Worm (Caenorhabditis elegans) whole organism, L4 larva: ENCODE measurements around the gene eat-6.

ENCODE experiments used
- F26F4.8 ChIP-seq: fragments of 200-800 bp; sonication (Bioruptor generic); conservative IDR thresholded peaks from 2 replicates; pipeline ENCODE4 v1.3.6; 2022; ENCODE audit warnings: missing genetic modification characterization, missing compliant biosample characterization
- F44E2.7 ChIP-seq: fragments of 200-800 bp; sonication (Bioruptor generic); IDR thresholded peaks from 2 replicates; pipeline ENCODE4 v2.1.2; 2022; ENCODE audit warnings: missing genetic modification characterization, missing compliant biosample characterization
- Y5F2A.4 ChIP-seq: fragments of 200-800 bp; sonication (Bioruptor generic); optimal IDR thresholded peaks from 2 replicates; lab custom pipeline; 2018; ENCODE audit warnings: mild to moderate bottlenecking, missing genetic modification characterization, missing compliant biosample characterization
- aha-1 ChIP-seq: fragments of 150-350 bp; peaks from one replicate; lab custom pipeline; 2014; ENCODE audit warnings: missing biosample characterization, missing genetic modification characterization
- ama-1 ChIP-seq: fragments of 150-350 bp; optimal IDR thresholded peaks from 2 replicates; lab custom pipeline; 2014; ENCODE audit warnings: inconsistent platforms, mixed read lengths
- attf-4 ChIP-seq: sonication (generic microtip); optimal IDR thresholded peaks from 3 replicates; lab custom pipeline; 2017; ENCODE audit warnings: missing biosample characterization, missing genetic modification characterization
- ceh-20 ChIP-seq: fragments of 200-800 bp; sonication (Bioruptor generic); IDR thresholded peaks from 2 replicates; pipeline ENCODE4 v1.3.6; 2022; ENCODE audit warnings: missing genetic modification reagents, missing genetic modification characterization, missing compliant biosample characterization
- ceh-28 ChIP-seq: fragments of 150-350 bp; optimal IDR thresholded peaks from 2 replicates; lab custom pipeline; 2014; ENCODE audit warnings: missing biosample characterization, missing genetic modification reagents, missing genetic modification characterization
- ceh-44 ChIP-seq: fragments of 200-800 bp; sonication (Bioruptor generic); IDR thresholded peaks from 2 replicates; pipeline ENCODE4 v1.3.6; 2022; ENCODE audit warnings: missing genetic modification reagents, missing genetic modification characterization, missing compliant biosample characterization
- ceh-82 ChIP-seq: sonication (generic microtip); optimal IDR thresholded peaks from 2 replicates; lab custom pipeline; 2017; ENCODE audit warnings: missing biosample characterization, missing genetic modification characterization
- ces-1 ChIP-seq: fragments of 150-350 bp; sonication (generic microtip); optimal IDR thresholded peaks from 4 replicates; lab custom pipeline; 2014; ENCODE audit warnings: missing biosample characterization, missing genetic modification reagents, missing genetic modification characterization
- cey-2 ChIP-seq: sonication (generic microtip); optimal IDR thresholded peaks from 3 replicates; lab custom pipeline; 2017; ENCODE audit warnings: missing genetic modification characterization, mild to moderate bottlenecking, missing compliant biosample characterization, antibody characterized with exemption, borderline replicate concordance; ENCODE audit not compliant: insufficient read depth
- ctbp-1 ChIP-seq: fragments of 200-800 bp; sonication (Bioruptor generic); IDR thresholded peaks from 2 replicates; pipeline ENCODE4 v1.3.6; 2022; ENCODE audit warnings: missing genetic modification reagents, missing genetic modification characterization, missing compliant biosample characterization
- dmd-6 ChIP-seq: fragments of 200-800 bp; sonication (Bioruptor generic); IDR thresholded peaks from 2 replicates; pipeline ENCODE4 v1.3.6; 2022; ENCODE audit warnings: missing genetic modification reagents, missing genetic modification characterization, missing compliant biosample characterization
- dmd-8 ChIP-seq: fragments of 200-800 bp; sonication (Bioruptor generic); IDR thresholded peaks from 2 replicates; pipeline ENCODE4 v1.3.6; 2022; ENCODE audit warnings: missing genetic modification characterization, missing compliant biosample characterization
- duxl-1 ChIP-seq: sonication (generic microtip); optimal IDR thresholded peaks from 2 replicates; lab custom pipeline; 2016; ENCODE audit warnings: mild to moderate bottlenecking, missing genetic modification characterization, moderate library complexity, missing compliant biosample characterization; ENCODE audit not compliant: poor library complexity
- lim-7 ChIP-seq: fragments of 200-800 bp; sonication (Bioruptor generic); IDR thresholded peaks from 2 replicates; pipeline ENCODE4 v1.3.6; 2022; ENCODE audit warnings: missing genetic modification characterization, missing compliant biosample characterization
- lin-29 ChIP-seq: fragments of 200-800 bp; sonication (Bioruptor generic); IDR thresholded peaks from 2 replicates; pipeline ENCODE4 v1.3.6; 2022; ENCODE audit warnings: missing genetic modification reagents, missing genetic modification characterization, missing compliant biosample characterization
- lir-3 ChIP-seq: sonication (generic microtip); optimal IDR thresholded peaks from 2 replicates; lab custom pipeline; 2016; ENCODE audit warnings: mild to moderate bottlenecking, missing genetic modification characterization, missing compliant biosample characterization
- madf-5 ChIP-seq, 2 experiments: fragments of 200-800 bp; sonication (Bioruptor generic); IDR thresholded peaks; 2 replicates each; pipeline ENCODE4 v1.3.6; 2022; ENCODE audit warnings: missing compliant biosample characterization in 2 of 2, missing genetic modification characterization in 2 of 2
- nhr-11 ChIP-seq: fragments of 150-350 bp; optimal IDR thresholded peaks from 2 replicates; lab custom pipeline; 2014; ENCODE audit warnings: missing biosample characterization, missing genetic modification characterization
- nhr-28 ChIP-seq: fragments of 150-350 bp; optimal IDR thresholded peaks from 2 replicates; lab custom pipeline; 2014; ENCODE audit warnings: missing biosample characterization, missing genetic modification characterization
- nhr-41 ChIP-seq: fragments of 200-800 bp; sonication (Bioruptor generic); IDR thresholded peaks from 2 replicates; pipeline ENCODE4 v1.3.6; 2022; ENCODE audit warnings: missing genetic modification reagents, missing genetic modification characterization, missing compliant biosample characterization
- nhr-42 ChIP-seq: fragments of 200-800 bp; sonication (Bioruptor generic); IDR thresholded peaks from 2 replicates; pipeline ENCODE4 v1.3.6; 2022; ENCODE audit warnings: missing genetic modification characterization, missing compliant biosample characterization
- nhr-6 ChIP-seq: fragments of 150-350 bp; optimal IDR thresholded peaks from 2 replicates; lab custom pipeline; 2014; ENCODE audit warnings: missing biosample characterization, missing genetic modification characterization
- pha-4 ChIP-seq, 2 experiments: fragments of 150-350 bp in 1 of 2; fragments of 200-800 bp in 1 of 2; sonication (Bioruptor generic) in 1 of 2; IDR thresholded peaks in 1 of 2; optimal IDR thresholded peaks in 1 of 2; 2 replicates each; pipeline versions ENCODE4 v1.3.6 to Lab custom; 2014 to 2022; ENCODE audit warnings: missing genetic modification characterization in 2 of 2, missing genetic modification reagents in 2 of 2, missing biosample characterization in 1 of 2, missing compliant biosample characterization in 1 of 2
- php-3 ChIP-seq: fragments of 200-800 bp; sonication (Bioruptor generic); IDR thresholded peaks from 2 replicates; pipeline ENCODE4 v1.3.6; 2022; ENCODE audit warnings: missing genetic modification reagents, missing genetic modification characterization, missing compliant biosample characterization
- sdz-12 ChIP-seq: fragments of 200-800 bp; sonication (Bioruptor generic); optimal IDR thresholded peaks from 2 replicates; lab custom pipeline; 2018; ENCODE audit warnings: mild to moderate bottlenecking, missing genetic modification characterization, missing compliant biosample characterization
- spr-1 ChIP-seq: sonication (generic microtip); optimal IDR thresholded peaks from 2 replicates; lab custom pipeline; 2016; ENCODE audit warnings: mild to moderate bottlenecking, missing genetic modification characterization, missing compliant biosample characterization
- tra-1 ChIP-seq: fragments of 200-800 bp; sonication (Bioruptor generic); IDR thresholded peaks from 2 replicates; pipeline ENCODE4 v1.3.6; 2022; ENCODE audit warnings: missing genetic modification reagents, missing genetic modification characterization, missing compliant biosample characterization
- unc-62 ChIP-seq, 3 experiments: fragments of 150-350 bp in 1 of 3; sonication (generic microtip); optimal IDR thresholded peaks in 2 of 3; peaks in 1 of 3; 1 replicate in 1 of 3; 2 replicates in 2 of 3; lab custom pipeline; 2014 to 2017; ENCODE audit warnings: missing biosample characterization in 3 of 3, missing genetic modification characterization in 3 of 3, missing genetic modification reagents in 3 of 3, missing genotype in 1 of 3
- zag-1 ChIP-seq: fragments of 150-350 bp; optimal IDR thresholded peaks from 2 replicates; lab custom pipeline; 2014; ENCODE audit warnings: missing biosample characterization, missing genetic modification characterization
- zfp-2 ChIP-seq: sonication (generic microtip); optimal IDR thresholded peaks from 2 replicates; lab custom pipeline; 2016; ENCODE audit warnings: mild to moderate bottlenecking, missing genetic modification characterization, missing compliant biosample characterization
- ztf-7 ChIP-seq: fragments of 150-350 bp; optimal IDR thresholded peaks from 2 replicates; lab custom pipeline; 2014; ENCODE audit warnings: missing biosample characterization, missing genetic modification characterization

The eat-6 gene

DNA sequence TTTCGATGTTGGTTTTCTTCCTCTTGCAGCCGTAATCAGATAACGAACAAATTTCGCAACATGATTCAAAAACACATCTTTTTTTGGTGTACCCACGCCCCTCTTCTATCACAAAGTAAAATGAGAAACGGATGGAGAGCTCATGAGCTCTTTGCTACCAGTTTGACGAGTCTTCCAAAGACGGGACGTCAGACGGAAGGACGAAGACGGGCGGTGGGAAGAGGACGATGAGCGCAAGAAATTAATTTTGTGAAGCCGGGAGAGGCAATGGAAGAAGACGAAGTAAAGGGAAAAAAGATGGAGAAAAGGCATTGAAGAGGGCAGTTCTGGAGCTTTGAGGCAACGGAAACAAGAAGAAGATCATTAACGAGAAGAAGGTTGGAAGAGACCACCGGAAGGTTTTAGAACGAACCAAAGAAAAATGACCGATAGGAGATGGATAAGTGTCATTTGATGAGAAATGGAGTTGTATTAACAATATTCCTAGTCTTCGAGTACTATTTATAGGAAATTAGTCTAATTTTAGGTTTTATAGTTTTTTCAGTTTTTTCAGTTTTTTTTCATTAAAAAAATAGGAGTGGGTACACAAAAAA lies 18.1 kb downstream of the eat-6 start:
- 0 out of 2 replicates have a peak, but pooled peaks have one; percentile 23 for TF ChIP-seq ceh-20 (GFP tag; lab: Robert Waterston, UW)
- TF ChIP-seq pha-4 (GFP tag; IDR thresholded peaks at IDR 0.05; lab: Robert Waterston, UW), result no peak
- TF ChIP-seq pha-4 (tag; optimal IDR thresholded peaks at IDR 0.05; lab: Kevin White, UChicago), result no peak
- TF ChIP-seq nhr-41 (GFP tag; lab: Robert Waterston, UW), result no peak
- TF ChIP-seq madf-5 (GFP tag; IDR thresholded peaks at IDR 0.05; lab: Robert Waterston, UW), result no peak
- TF ChIP-seq aha-1 (tag; lab: Kevin White, UChicago), result peak; percentile 97
- TF ChIP-seq, all 104 proteins: peak for 2

DNA sequence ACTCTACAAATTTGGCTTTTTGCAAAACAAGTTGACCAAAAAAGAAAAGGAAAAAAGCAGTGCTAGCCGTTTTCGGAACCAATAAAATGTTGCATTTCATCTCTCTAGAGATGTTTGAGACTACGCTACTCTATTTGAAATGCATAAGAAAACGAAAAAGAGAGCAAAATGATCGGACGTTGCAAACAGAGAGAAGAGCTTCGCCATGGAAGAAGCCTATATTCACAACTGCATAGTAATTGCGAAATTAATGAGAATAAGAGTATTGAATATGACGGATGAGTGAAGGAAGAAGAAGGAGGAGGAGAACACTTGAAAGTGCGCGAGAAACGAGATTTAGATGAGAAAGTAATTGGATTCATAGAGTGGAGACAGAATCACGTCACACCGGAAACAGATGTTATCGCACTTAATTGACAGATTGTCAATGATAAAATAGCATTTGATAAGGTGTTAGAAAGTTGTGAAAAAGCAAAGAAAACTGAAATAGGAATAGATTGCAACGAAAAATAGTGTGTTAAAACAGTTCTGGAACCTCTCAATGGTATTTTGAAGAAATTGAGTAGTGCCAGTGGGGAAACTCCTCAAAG lies 23.9 kb downstream of the eat-6 start:
- TF ChIP-seq zag-1 (no peak), dmd-6 (GFP tag; lab: Robert Waterston, UW) (peak; percentile 15; the same call in 1 of the 2 replicates), unc-62 (GFP tag; optimal IDR thresholded peaks at IDR 0.05 in 1 of 2; lab: Kevin White, UChicago) (peak in 1 of 2 experiments; percentile 84), unc-62 (tag; optimal IDR thresholded peaks at IDR 0.05; lab: Kevin White, UChicago) (no peak)

DNA sequence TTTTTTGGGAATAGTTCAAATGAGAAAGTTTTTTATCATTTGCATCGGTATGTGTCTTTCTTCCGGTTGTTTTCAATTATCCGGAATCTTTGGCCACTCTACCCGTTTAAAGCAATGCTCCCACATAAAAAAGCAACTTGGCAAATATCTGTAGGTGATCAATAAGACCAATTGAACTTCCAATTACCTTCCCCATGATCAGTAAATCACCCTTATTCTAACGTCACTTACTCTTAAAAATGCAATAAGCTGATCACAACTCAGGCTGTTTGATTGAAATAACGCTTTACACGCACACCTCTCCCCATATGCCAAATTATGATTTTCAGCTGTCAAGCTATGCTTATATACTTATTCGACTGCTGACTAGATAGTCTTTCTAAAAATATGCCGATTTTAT lies 34.1 kb downstream of the eat-6 start, which contains the start of gene C34B4.5:
Gene C34B4.5, plus strand, starts transcription at position 301 of the 400 bp plus-strand sequence.
- TF ChIP-seq tra-1 (no peak), zag-1 (no peak), cey-2 (tag; lab: Kevin White, UChicago) (no peak), nhr-42 (GFP tag; lab: Robert Waterston, UW) (no peak), php-3 (no peak), Y5F2A.4 (GFP tag; lab: Kevin White, UChicago) (no peak), ama-1 (lab: Kevin White, UChicago) (no peak), lim-7 (GFP tag; lab: Robert Waterston, UW) (no peak), nhr-28 (no peak), ces-1 (GFP tag; lab: Kevin White, UChicago) (no peak), ceh-44 (no peak), ztf-7 (tag; lab: Kevin White, UChicago) (no peak)

DNA sequence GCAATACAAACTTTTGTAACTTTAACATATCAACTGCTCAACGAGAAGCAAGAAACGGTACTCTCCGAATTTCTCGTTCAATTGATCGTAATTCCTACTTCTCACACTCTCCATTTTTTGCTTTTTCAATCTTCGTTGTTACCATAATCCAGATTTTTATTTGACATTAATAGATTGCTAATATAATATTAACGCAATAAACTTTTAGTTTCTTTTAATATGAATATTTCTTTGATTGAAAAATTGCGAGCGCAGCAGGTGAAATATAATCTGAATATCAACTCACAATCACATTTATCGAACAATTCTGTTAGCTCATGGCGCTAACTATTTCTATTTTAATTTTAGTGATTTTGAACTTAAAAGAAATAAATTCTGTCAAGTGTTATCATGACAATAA lies 37.4 kb downstream of the eat-6 start, which contains the start of gene lurp-4:
Gene lurp-4, plus strand, starts transcription at position 301 of the 400 bp plus-strand sequence.
- TF ChIP-seq spr-1 (tag; lab: Kevin White, UChicago), result no peak
- no peak for TF ChIP-seq F44E2.7 (GFP tag; lab: Robert Waterston, UW)
- no peak for TF ChIP-seq sdz-12
- TF ChIP-seq ctbp-1, result no peak
- no peak for TF ChIP-seq zag-1
- TF ChIP-seq lin-29 (GFP tag; lab: Robert Waterston, UW), result no peak
- TF ChIP-seq nhr-11 (tag; lab: Kevin White, UChicago), result no peak
- TF ChIP-seq zfp-2 (tag; lab: Kevin White, UChicago), result no peak
- TF ChIP-seq dmd-8 (GFP tag; lab: Robert Waterston, UW), result no peak
- no peak for TF ChIP-seq unc-62 (GFP tag; optimal IDR thresholded peaks at IDR 0.05 in 1 of 2; lab: Kevin White, UChicago)
- no peak for TF ChIP-seq unc-62 (tag; optimal IDR thresholded peaks at IDR 0.05; lab: Kevin White, UChicago)
- no peak for TF ChIP-seq lim-7 (GFP tag; lab: Robert Waterston, UW)
- no peak for TF ChIP-seq attf-4 (tag; lab: Kevin White, UChicago)
- TF ChIP-seq ceh-82 (tag; lab: Kevin White, UChicago), result no peak
- no peak for TF ChIP-seq duxl-1 (tag; lab: Kevin White, UChicago)
- TF ChIP-seq lir-3 (tag; lab: Kevin White, UChicago), result no peak
- TF ChIP-seq nhr-6 (tag; lab: Kevin White, UChicago), result no peak
- no peak for TF ChIP-seq ceh-28 (tag; lab: Kevin White, UChicago)
- no peak for TF ChIP-seq F26F4.8 (GFP tag; lab: Robert Waterston, UW)
